Fruit fly (Drosophila melanogaster) whole organism, embryonic: Measurements from ENCODE around the gene CG31365.
A peak's percentile ranks its signal among the peaks of the same experiment; 100 is the strongest.

Experiments used
- Bgb ChIP-seq: fragments of 200-800 bp; sonication (Bioruptor generic); IDR thresholded peaks from 2 replicates; pipeline ENCODE4 v1.3.6; 2022; ENCODE audit warnings: missing biosample characterization, missing genetic modification characterization; ENCODE audit not compliant: partially characterized antibody
- CG10209 ChIP-seq: fragments of 200-800 bp; sonication (Bioruptor generic); optimal IDR thresholded peaks from 3 replicates; lab custom pipeline; 2017; ENCODE audit warnings: missing biosample characterization, mild to moderate bottlenecking, missing genetic modification characterization, missing genetic modification reagents
- CG11398 ChIP-seq: fragments of 200-800 bp; sonication (Bioruptor generic); optimal IDR thresholded peaks from 2 replicates; lab custom pipeline; 2016; ENCODE audit warnings: missing biosample characterization, missing genetic modification characterization
- CG12071 ChIP-seq: fragments of 200-800 bp; sonication (Bioruptor generic); optimal IDR thresholded peaks from 3 replicates; lab custom pipeline; 2018; ENCODE audit warnings: missing biosample characterization, mild to moderate bottlenecking, missing genetic modification characterization
- CG12769 ChIP-seq: fragments of 200-800 bp; sonication (Bioruptor generic); optimal IDR thresholded peaks from 2 replicates; lab custom pipeline; 2019; ENCODE audit warnings: missing biosample characterization, mild to moderate bottlenecking, missing genetic modification characterization, moderate library complexity
- CG13123 ChIP-seq: fragments of 200-800 bp; sonication (Bioruptor generic); optimal IDR thresholded peaks from 2 replicates; lab custom pipeline; 2016; ENCODE audit warnings: missing biosample characterization, missing genetic modification characterization
- CG15011 ChIP-seq: fragments of 200-800 bp; sonication (Bioruptor generic); optimal IDR thresholded peaks from 3 replicates; lab custom pipeline; 2018; ENCODE audit warnings: missing biosample characterization, mild to moderate bottlenecking, missing genetic modification characterization
- CG1602 ChIP-seq: fragments of 200-800 bp; sonication (Bioruptor generic); optimal IDR thresholded peaks from 3 replicates; lab custom pipeline; 2016; ENCODE audit warnings: missing biosample characterization, missing genetic modification characterization
- CG16815 ChIP-seq: fragments of 200-800 bp; sonication (Bioruptor generic); optimal IDR thresholded peaks from 3 replicates; lab custom pipeline; 2017; ENCODE audit warnings: missing biosample characterization, mild to moderate bottlenecking, missing genetic modification characterization
- CG18599 ChIP-seq: fragments of 200-800 bp; sonication (Bioruptor generic); optimal IDR thresholded peaks from 3 replicates; lab custom pipeline; 2017; ENCODE audit warnings: missing biosample characterization, missing genetic modification characterization, mild to moderate bottlenecking, moderate library complexity, missing genetic modification reagents
- CG18764 ChIP-seq: fragments of 200-800 bp; sonication (Bioruptor generic); optimal IDR thresholded peaks from 3 replicates; lab custom pipeline; 2016; ENCODE audit warnings: missing biosample characterization, missing genetic modification characterization
- CG2875 ChIP-seq: fragments of 200-800 bp; sonication (Bioruptor generic); optimal IDR thresholded peaks from 2 replicates; lab custom pipeline; 2017; ENCODE audit warnings: missing biosample characterization, mild to moderate bottlenecking, missing genetic modification characterization, missing genetic modification reagents
- CG4282 ChIP-seq: fragments of 200-800 bp; sonication (Bioruptor generic); optimal IDR thresholded peaks from 2 replicates; lab custom pipeline; 2016; ENCODE audit warnings: missing biosample characterization, missing genetic modification characterization
- CG43689 ChIP-seq: fragments of 200-800 bp; sonication (Bioruptor generic); IDR thresholded peaks from 2 replicates; pipeline ENCODE4 v1.3.6; 2022; ENCODE audit warnings: missing biosample characterization, missing genetic modification characterization
- CG4617 ChIP-seq: fragments of 200-800 bp; sonication (Bioruptor generic); optimal IDR thresholded peaks from 3 replicates; lab custom pipeline; 2016; ENCODE audit warnings: missing biosample characterization, missing genetic modification characterization, borderline replicate concordance
- CG6254 ChIP-seq: fragments of 200-800 bp; sonication (Bioruptor generic); optimal IDR thresholded peaks from 3 replicates; lab custom pipeline; 2017; ENCODE audit warnings: mild to moderate bottlenecking, missing biosample characterization, missing genetic modification reagents, missing genetic modification characterization
- CG7372 ChIP-seq: fragments of 200-800 bp; sonication (Bioruptor generic); IDR thresholded peaks from 2 replicates; pipeline ENCODE4 v1.3.6; 2022; ENCODE audit warnings: missing biosample characterization, missing genetic modification characterization
- CG7786 ChIP-seq: fragments of 200-800 bp; sonication (Bioruptor generic); optimal IDR thresholded peaks from 2 replicates; lab custom pipeline; 2016; ENCODE audit warnings: missing biosample characterization, missing genetic modification characterization
- CG8765 ChIP-seq: fragments of 200-800 bp; sonication (Bioruptor generic); IDR thresholded peaks from 2 replicates; pipeline ENCODE4 v1.3.6; 2022; ENCODE audit warnings: missing biosample characterization, missing genetic modification characterization
- CG9876 ChIP-seq: fragments of 200-800 bp; sonication (Bioruptor generic); optimal IDR thresholded peaks from 2 replicates; lab custom pipeline; 2016; ENCODE audit warnings: missing biosample characterization, missing genetic modification characterization
- CG9932 ChIP-seq: fragments of 200-800 bp; sonication (Bioruptor generic); IDR thresholded peaks from 2 replicates; pipeline ENCODE4 v1.3.6; 2022; ENCODE audit warnings: missing biosample characterization, missing genetic modification characterization
- Chrac-16 ChIP-seq: fragments of 200-800 bp; sonication (Bioruptor generic); optimal IDR thresholded peaks from 3 replicates; lab custom pipeline; 2016; ENCODE audit warnings: missing biosample characterization, missing genetic modification characterization
- D ChIP-seq, 2 experiments: fragments of 200-800 bp in 1 of 2; fragments of >200 bp in 1 of 2; sonication (Bioruptor generic) in 1 of 2; optimal IDR thresholded peaks; 2 replicates in 1 of 2; 3 replicates in 1 of 2; lab custom pipeline; 2017; ENCODE audit warnings: mild to moderate bottlenecking in 1 of 2, missing biosample characterization in 1 of 2, missing genetic modification characterization in 1 of 2, missing genetic modification reagents in 1 of 2
- Dip2 ChIP-seq: fragments of 200-800 bp; sonication (Bioruptor generic); IDR thresholded peaks from 2 replicates; pipeline ENCODE4 v1.3.6; 2022; ENCODE audit warnings: missing biosample characterization, missing genetic modification characterization
- E2f2 ChIP-seq: fragments of 200-800 bp; sonication (Bioruptor generic); IDR thresholded peaks from 2 replicates; pipeline ENCODE4 v1.3.6; 2022; ENCODE audit warnings: missing biosample characterization, missing genetic modification characterization
- Fer3 ChIP-seq: fragments of 200-800 bp; sonication (Bioruptor generic); optimal IDR thresholded peaks from 2 replicates; lab custom pipeline; 2018; ENCODE audit warnings: missing biosample characterization, mild to moderate bottlenecking, missing genetic modification characterization, moderate library complexity
- H2.0 ChIP-seq: fragments of 200-800 bp; sonication (Bioruptor generic); IDR thresholded peaks from 2 replicates; pipeline ENCODE4 v1.3.6; 2022; ENCODE audit warnings: missing biosample characterization, missing genetic modification characterization
- HHEX ChIP-seq: fragments of 200-800 bp; sonication (Bioruptor generic); optimal IDR thresholded peaks from 3 replicates; lab custom pipeline; 2017; ENCODE audit warnings: missing biosample characterization, mild to moderate bottlenecking, missing genetic modification characterization, missing genetic modification reagents
- HLH4C ChIP-seq: fragments of 200-800 bp; sonication (Bioruptor generic); IDR thresholded peaks from 3 replicates; pipeline ENCODE4 v1.3.6; 2022; ENCODE audit warnings: missing biosample characterization, missing genetic modification characterization; ENCODE audit not compliant: partially characterized antibody
- Myb ChIP-seq: fragments of 200-800 bp; sonication (Bioruptor generic); optimal IDR thresholded peaks from 2 replicates; lab custom pipeline; 2016; ENCODE audit warnings: missing biosample characterization, missing genetic modification characterization
- Nf-YC ChIP-seq: fragments of 200-800 bp; optimal IDR thresholded peaks from 3 replicates; lab custom pipeline; 2019; ENCODE audit warnings: missing biosample characterization, mild to moderate bottlenecking, missing genetic modification characterization, moderate library complexity
- Taf1 ChIP-seq: fragments of 200-800 bp; sonication (Bioruptor generic); IDR thresholded peaks from 2 replicates; pipeline ENCODE4 v1.3.6; 2022; ENCODE audit warnings: missing biosample characterization, missing genetic modification characterization
- YL-1 ChIP-seq: fragments of 200-800 bp; sonication (Bioruptor generic); optimal IDR thresholded peaks from 3 replicates; lab custom pipeline; 2017; ENCODE audit warnings: missing biosample characterization, mild to moderate bottlenecking, missing genetic modification characterization
- ci ChIP-seq: fragments of 200-800 bp; sonication (Bioruptor generic); IDR thresholded peaks from 3 replicates; pipeline ENCODE4 v1.3.6; 2022; ENCODE audit warnings: missing biosample characterization, missing genetic modification characterization
- ems ChIP-seq: fragments of 200-800 bp; sonication (Bioruptor generic); optimal IDR thresholded peaks from 3 replicates; lab custom pipeline; 2016; ENCODE audit warnings: missing biosample characterization, missing genetic modification characterization
- eyg ChIP-seq: fragments of 200-800 bp; sonication (Bioruptor generic); optimal IDR thresholded peaks from 3 replicates; lab custom pipeline; 2016; ENCODE audit warnings: missing biosample characterization, missing genetic modification characterization
- gcm ChIP-seq: fragments of 200-800 bp; sonication (Bioruptor generic); optimal IDR thresholded peaks from 2 replicates; lab custom pipeline; 2019; ENCODE audit warnings: missing biosample characterization, mild to moderate bottlenecking, missing genetic modification characterization, moderate library complexity
- grn ChIP-seq: fragments of 200-800 bp; sonication (Bioruptor generic); optimal IDR thresholded peaks from 3 replicates; lab custom pipeline; 2017; ENCODE audit warnings: missing biosample characterization, missing genetic modification characterization
- kah ChIP-seq: fragments of 200-800 bp; sonication (Bioruptor generic); optimal IDR thresholded peaks from 2 replicates; lab custom pipeline; 2018; ENCODE audit warnings: missing biosample characterization, mild to moderate bottlenecking, missing genetic modification characterization
- ken ChIP-seq: fragments of 200-800 bp; sonication (Bioruptor generic); IDR thresholded peaks from 3 replicates; pipeline ENCODE4 v1.3.6; 2022; ENCODE audit warnings: missing biosample characterization, missing genetic modification characterization
- lab ChIP-seq: fragments of 200-800 bp; sonication (Bioruptor generic); optimal IDR thresholded peaks from 3 replicates; lab custom pipeline; 2017; ENCODE audit warnings: missing biosample characterization, missing genetic modification characterization, mild to moderate bottlenecking, moderate library complexity, missing genetic modification reagents
- pb ChIP-seq: fragments of 200-800 bp; sonication (Bioruptor generic); optimal IDR thresholded peaks from 3 replicates; lab custom pipeline; 2016; ENCODE audit warnings: missing biosample characterization, missing genetic modification characterization
- pho ChIP-seq: fragments of 200-800 bp; sonication (Bioruptor generic); optimal IDR thresholded peaks from 2 replicates; lab custom pipeline; 2016; ENCODE audit warnings: missing biosample characterization, missing genetic modification characterization
- pros ChIP-seq: fragments of 200-800 bp; sonication (Bioruptor generic); optimal IDR thresholded peaks from 3 replicates; lab custom pipeline; 2019; ENCODE audit warnings: missing biosample characterization, mild to moderate bottlenecking, missing genetic modification characterization, moderate library complexity
- pzg ChIP-seq: fragments of 200-800 bp; sonication (Bioruptor generic); optimal IDR thresholded peaks from 3 replicates; lab custom pipeline; 2018; ENCODE audit warnings: missing biosample characterization, mild to moderate bottlenecking, missing genetic modification characterization, moderate library complexity
- sens ChIP-seq: fragments of 200-800 bp; sonication (Bioruptor generic); peaks from one replicate; lab custom pipeline; 2016; ENCODE audit warnings: missing biosample characterization, missing genetic modification characterization
- sob ChIP-seq: fragments of 200-800 bp; sonication (Bioruptor generic); IDR thresholded peaks from 2 replicates; pipeline ENCODE4 v1.3.6; 2022; ENCODE audit warnings: missing biosample characterization, missing genetic modification characterization
- stc ChIP-seq: fragments of 200-800 bp; sonication (Bioruptor generic); IDR thresholded peaks from 2 replicates; pipeline ENCODE4 v1.3.6; 2022; ENCODE audit warnings: missing biosample characterization, missing genetic modification characterization
- wdn ChIP-seq: fragments of 200-800 bp; sonication (Bioruptor generic); IDR thresholded peaks from 2 replicates; pipeline ENCODE4 v1.3.6; 2022; ENCODE audit warnings: missing biosample characterization, missing genetic modification characterization
- wor ChIP-seq: fragments of 200-800 bp; sonication (Bioruptor generic); IDR thresholded peaks from 2 replicates; pipeline ENCODE4 v1.3.6; 2022; ENCODE audit warnings: missing biosample characterization, missing genetic modification characterization
- zfh1 ChIP-seq: fragments of 200-800 bp; sonication (Bioruptor generic); IDR thresholded peaks from 3 replicates; pipeline ENCODE4 v1.3.6; 2022; ENCODE audit warnings: missing biosample characterization, missing genetic modification characterization

CG31365 gene

dm6 chr3R:23175376-23175775 lies 49.2 kb upstream of the CG31365 start (continued):
- no peak for TF ChIP-seq YL-1
- peak; percentile 86 for TF ChIP-seq CG1602 (GFP tag; lab: Kevin White, UChicago)
- peak; percentile 75 for TF ChIP-seq HHEX (GFP tag; lab: Kevin White, UChicago)
- TF ChIP-seq CG18599 (GFP tag; lab: Kevin White, UChicago) = peak; percentile 80
- TF ChIP-seq CG43689 (GFP tag; lab: Robert Waterston, UW) = peak; percentile 79
- peak; percentile 90 for TF ChIP-seq Chrac-16 (GFP tag; lab: Kevin White, UChicago)
- peak; percentile 96 for TF ChIP-seq ci
- peak; percentile 90 for TF ChIP-seq wor (GFP tag; lab: Robert Waterston, UW)
- peak; percentile 93 for TF ChIP-seq gcm
- no peak for TF ChIP-seq Bgb (GFP tag; lab: Robert Waterston, UW)
- no peak for TF ChIP-seq pros (GFP tag; lab: Kevin White, UChicago)
- TF ChIP-seq grn = peak; percentile 74
- peak; percentile 30 for TF ChIP-seq CG4282
- TF ChIP-seq CG6254 = peak; percentile 81
- peak; percentile 92 for TF ChIP-seq lab (GFP tag; lab: Kevin White, UChicago)
- peak; percentile 62 for TF ChIP-seq pho (GFP tag; lab: Kevin White, UChicago)
- no peak for TF ChIP-seq pzg (GFP tag; lab: Kevin White, UChicago)
- TF ChIP-seq CG11398 (GFP tag; lab: Kevin White, UChicago) = peak; percentile 90
- TF ChIP-seq sens (GFP tag; lab: Kevin White, UChicago) = peak; percentile 98
- TF ChIP-seq wdn (GFP tag; lab: Robert Waterston, UW) = peak; percentile 61; the same call in 1 of the 2 replicates
- TF ChIP-seq CG4617 (GFP tag; lab: Kevin White, UChicago) = peak; percentile 70
- peak; percentile 95 for TF ChIP-seq CG12769 (tag; lab: Kevin White, UChicago)
- TF ChIP-seq CG16815 (GFP tag; lab: Kevin White, UChicago) = peak; percentile 83
- TF ChIP-seq pb = peak; percentile 72
- peak; percentile 65 for TF ChIP-seq CG9932 (GFP tag; lab: Robert Waterston, UW)
- TF ChIP-seq ems (GFP tag; lab: Kevin White, UChicago) = peak; percentile 88
- TF ChIP-seq Fer3 (tag; lab: Kevin White, UChicago) = peak; percentile 88
- TF ChIP-seq Nf-YC (tag; lab: Kevin White, UChicago) = peak; percentile 50
- peak; percentile 90 for TF ChIP-seq H2.0 (GFP tag; lab: Robert Waterston, UW)
- peak; percentile 69 for TF ChIP-seq eyg
- peak; percentile 62 for TF ChIP-seq Myb (GFP tag; lab: Kevin White, UChicago)
- peak; percentile 93 for TF ChIP-seq stc (GFP tag; lab: Robert Waterston, UW)
- peak; percentile 68; the same call in 1 of the 2 replicates for TF ChIP-seq E2f2
- peak; percentile 39; the same call in 1 of the 2 replicates for TF ChIP-seq Taf1 (GFP tag; lab: Robert Waterston, UW)
- peak; percentile 95 for TF ChIP-seq zfh1 (GFP tag; lab: Robert Waterston, UW)
- TF ChIP-seq CG12071 (GFP tag; lab: Kevin White, UChicago) = peak; percentile 73
- peak; percentile 80 for TF ChIP-seq kah
- peak; percentile 70 for TF ChIP-seq CG13123 (GFP tag; lab: Kevin White, UChicago)
- peak; percentile 89 for TF ChIP-seq CG10209 (GFP tag; lab: Kevin White, UChicago)
- peak; percentile 86 for TF ChIP-seq CG7786 (GFP tag; lab: Kevin White, UChicago)
- peak; percentile 76 for TF ChIP-seq CG7372 (GFP tag; lab: Robert Waterston, UW)
- peak; percentile 49 for TF ChIP-seq CG9876 (GFP tag; lab: Kevin White, UChicago)
- peak; percentile 82 for TF ChIP-seq CG15011 (GFP tag; lab: Kevin White, UChicago)
- TF ChIP-seq HLH4C (GFP tag; lab: Robert Waterston, UW) = no peak
- no peak for TF ChIP-seq Dip2 (GFP tag; lab: Robert Waterston, UW)
- TF ChIP-seq ken (GFP tag; lab: Robert Waterston, UW) = peak; percentile 87
- no peak for TF ChIP-seq D (optimal IDR thresholded peaks at IDR 0.05; lab: Kevin White, UChicago)
- peak; percentile 89 for TF ChIP-seq D (GFP tag; optimal IDR thresholded peaks at IDR 0.05; lab: Kevin White, UChicago)
- peak; percentile 88 for TF ChIP-seq CG18764 (GFP tag; lab: Kevin White, UChicago)
- peak; percentile 51; the same call in 1 of the 2 replicates for TF ChIP-seq CG8765 (GFP tag; lab: Robert Waterston, UW)
- TF ChIP-seq CG2875 (GFP tag; lab: Kevin White, UChicago) = peak; percentile 87
- TF ChIP-seq sob (GFP tag; lab: Robert Waterston, UW) = peak; percentile 87
